Worm (Caenorhabditis elegans): ENCODE measurements around the gene T08E11.1.
"Not testable (repeated sequence)": the region's sequence is repeated elsewhere in the genome, so short reads cannot be mapped to it uniquely, and the experiment has no call there.

The T08E11.1 gene

ce11 chrII:1854094-1854493, 17.8 kb downstream of the T08E11.1 start, which contains the start of gene fbxb-95:
fbxb-95 (plus strand) TSS chrII:1854394.
- TF ChIP-seq ztf-11, snpc-4, egl-27 (tag; optimal IDR thresholded peaks at IDR 0.05): not testable (repeated sequence)

ce11 chrII:1861285-1861793, 25.0 kb downstream of the T08E11.1 start, which contains the start of gene C16C4.18:
C16C4.18 (minus strand) TSS chrII:1861335.
- not testable (repeated sequence) for TF ChIP-seq pqm-1, nhr-237, nhr-67 (tag; optimal IDR thresholded peaks at IDR 0.05)

- TF ChIP-seq mdl-1 (tag; optimal IDR thresholded peaks at IDR 0.05); nfya-1 (tag; optimal IDR thresholded peaks at IDR 0.05; ENCODE audit: insufficient read depth); fkh-10 (GFP tag; optimal IDR thresholded peaks at IDR 0.05): not testable (repeated sequence)
Measured at ce11 chrII:1862334-1862733, 26.0 kb downstream of the T08E11.1 start, which contains the start of gene fbxb-98. fbxb-98 (plus strand) TSS chrII:1862634.

- TF ChIP-seq nhr-77 (tag; optimal IDR thresholded peaks at IDR 0.05) (no peak), fos-1 (tag; optimal IDR thresholded peaks at IDR 0.05) (no peak), nhr-23 (tag; optimal IDR thresholded peaks at IDR 0.05) (no peak), nfya-1 (tag; optimal IDR thresholded peaks at IDR 0.05; ENCODE audit: insufficient read depth) (no peak), ztf-11 (tag; optimal IDR thresholded peaks at IDR 0.05) (no peak), hmg-11 (tag; optimal IDR thresholded peaks at IDR 0.05) (no peak), lin-39 (tag; optimal IDR thresholded peaks at IDR 0.05) (no peak), nhr-237 (tag; optimal IDR thresholded peaks at IDR 0.05) (no peak), nhr-11 (tag; optimal IDR thresholded peaks at IDR 0.05) (no peak), ceh-16 (tag; optimal IDR thresholded peaks at IDR 0.05) (no peak), tbx-2 (tag; optimal IDR thresholded peaks at IDR 0.05) (no peak), mml-1 (tag; optimal IDR thresholded peaks at IDR 0.05) (no peak), ceh-9 (tag; optimal IDR thresholded peaks at IDR 0.05) (no peak), pqm-1 (tag; optimal IDR thresholded peaks at IDR 0.05) (no peak), fkh-10 (GFP tag; optimal IDR thresholded peaks at IDR 0.05) (no peak), mdl-1 (tag; optimal IDR thresholded peaks at IDR 0.05) (no peak), elt-1 (tag; optimal IDR thresholded peaks at IDR 0.05) (no peak), R02D3.7 (tag; optimal IDR thresholded peaks at IDR 0.05) (no peak), nhr-76 (tag; optimal IDR thresholded peaks at IDR 0.05) (no peak)
Measured at ce11 chrII:1864278-1864677, 28.0 kb downstream of the T08E11.1 start, which contains the start of gene C16C4.17. C16C4.17 (plus strand) TSS chrII:1864578.

ce11 chrII:1865683-1866431, 29.6 kb downstream of the T08E11.1 start, which contains the start of gene math-15:
math-15 (plus strand) TSS chrII:1866381.
- TF ChIP-seq pqm-1 (tag; optimal IDR thresholded peaks at IDR 0.05) (peak; percentile 11), lin-15B (tag; optimal IDR thresholded peaks at IDR 0.05) (no peak), elt-2 (tag; optimal IDR thresholded peaks at IDR 0.05) (peak; percentile 67)

ce11 chrII:1869120-1869519, 32.8 kb downstream of the T08E11.1 start, which contains the start of gene math-14:
math-14 (plus strand) TSS chrII:1869420.
- TF ChIP-seq lin-15B (tag; optimal IDR thresholded peaks at IDR 0.05), result no peak
- peak; percentile 29 for TF ChIP-seq elt-2 (tag; optimal IDR thresholded peaks at IDR 0.05)

- TF ChIP-seq hmg-11 (tag; optimal IDR thresholded peaks at IDR 0.05) (no peak), elt-2 (tag; optimal IDR thresholded peaks at IDR 0.05) (peak; percentile 71), elt-3 (tag; optimal IDR thresholded peaks at IDR 0.05) (no peak)
Measured at ce11 chrII:1870875-1871592, 34.7 kb downstream of the T08E11.1 start, which contains the start of gene math-10. math-10 (plus strand) TSS chrII:1871542.
